Worm (Caenorhabditis elegans) whole organism, young adult: ENCODE data around the gene F22B5.4.

Experiments
- B0035.1 ChIP-seq: sonication (generic microtip); optimal IDR thresholded peaks from 2 replicates; lab custom pipeline; 2016; ENCODE audit warnings: missing genetic modification characterization, mild to moderate bottlenecking, missing compliant biosample characterization, missing genotype, missing genetic modification reagents
- D2030.7 ChIP-seq: fragments of 200-800 bp; sonication (Bioruptor generic); IDR thresholded peaks from 2 replicates; pipeline ENCODE4 v1.3.6; 2022; ENCODE audit warnings: missing genetic modification reagents, missing genetic modification characterization, missing compliant biosample characterization
- F22D6.2 ChIP-seq: sonication (generic microtip); optimal IDR thresholded peaks from 2 replicates; lab custom pipeline; 2016; ENCODE audit warnings: mild to moderate bottlenecking, missing genetic modification characterization, missing compliant biosample characterization
- F52B5.7 ChIP-seq: sonication (generic microtip); optimal IDR thresholded peaks from 2 replicates; lab custom pipeline; 2016; ENCODE audit warnings: mild to moderate bottlenecking, missing genetic modification characterization, missing compliant biosample characterization
- Y53F4B.3 ChIP-seq: fragments of 200-800 bp; sonication (Bioruptor generic); IDR thresholded peaks from 2 replicates; pipeline ENCODE4 v1.3.6; 2022; ENCODE audit warnings: missing genetic modification reagents, missing genetic modification characterization, missing compliant biosample characterization
- Y56A3A.18 ChIP-seq: fragments of 200-800 bp; sonication (Bioruptor generic); IDR thresholded peaks from 2 replicates; pipeline ENCODE4 v1.3.6; 2022; ENCODE audit warnings: missing genetic modification reagents, missing genetic modification characterization, missing compliant biosample characterization
- Y67H2A.10 ChIP-seq: fragments of 200-800 bp; sonication (Bioruptor generic); conservative IDR thresholded peaks from 2 replicates; pipeline ENCODE4 v1.3.6; 2022; ENCODE audit warnings: missing genetic modification reagents, missing genetic modification characterization, missing compliant biosample characterization
- Y79H2A.3 ChIP-seq: fragments of 200-800 bp; sonication (Bioruptor generic); conservative IDR thresholded peaks from 2 replicates; pipeline ENCODE4 v1.3.6; 2022; ENCODE audit warnings: missing genetic modification reagents, missing genetic modification characterization, missing compliant biosample characterization
- Y95B8A.8 ChIP-seq: fragments of 200-800 bp; sonication (Bioruptor generic); IDR thresholded peaks from 2 replicates; pipeline ENCODE4 v1.3.6; 2022; ENCODE audit warnings: missing genetic modification reagents, missing genetic modification characterization, missing compliant biosample characterization
- ZK185.1 ChIP-seq: sonication (generic microtip); optimal IDR thresholded peaks from 2 replicates; lab custom pipeline; 2016; ENCODE audit warnings: mild to moderate bottlenecking, missing genetic modification characterization, missing compliant biosample characterization; ENCODE audit not compliant: poor library complexity, severe bottlenecking
- aptf-3 ChIP-seq: fragments of 200-800 bp; sonication (Bioruptor generic); IDR thresholded peaks from 2 replicates; pipeline ENCODE4 v1.3.6; 2022; ENCODE audit warnings: missing genetic modification characterization, missing compliant biosample characterization
- atf-7 ChIP-seq: sonication (generic microtip); optimal IDR thresholded peaks from 2 replicates; lab custom pipeline; 2017; ENCODE audit warnings: mild to moderate bottlenecking, missing genetic modification characterization, missing compliant biosample characterization
- attf-3 ChIP-seq: fragments of 200-800 bp; sonication (Bioruptor generic); conservative IDR thresholded peaks from 2 replicates; pipeline ENCODE4 v1.3.6; 2022; ENCODE audit warnings: missing genetic modification reagents, missing genetic modification characterization, missing compliant biosample characterization
- bed-1 ChIP-seq: fragments of 200-800 bp; sonication (Bioruptor generic); IDR thresholded peaks from 2 replicates; pipeline ENCODE4 v1.3.6; 2022; ENCODE audit warnings: missing genetic modification reagents, missing genetic modification characterization, missing compliant biosample characterization
- ccch-3 ChIP-seq: fragments of 200-800 bp; sonication (Bioruptor generic); optimal IDR thresholded peaks from 2 replicates; lab custom pipeline; 2018; ENCODE audit warnings: mild to moderate bottlenecking, missing genetic modification characterization, missing compliant biosample characterization
- ceh-100 ChIP-seq: fragments of 200-800 bp; sonication (Bioruptor generic); IDR thresholded peaks from 2 replicates; pipeline ENCODE4 v1.3.6; 2022; ENCODE audit warnings: missing genetic modification reagents, missing genetic modification characterization, missing compliant biosample characterization
- ceh-27 ChIP-seq: fragments of 200-800 bp; sonication (Bioruptor generic); optimal IDR thresholded peaks from 2 replicates; lab custom pipeline; 2018; ENCODE audit warnings: mild to moderate bottlenecking, missing genetic modification characterization, moderate library complexity, missing compliant biosample characterization
- ceh-40 ChIP-seq: fragments of 200-800 bp; sonication (Bioruptor generic); IDR thresholded peaks from 2 replicates; pipeline ENCODE4 v1.3.6; 2022; ENCODE audit warnings: missing genetic modification characterization, missing compliant biosample characterization
- ceh-58 ChIP-seq: fragments of 200-800 bp; sonication (Bioruptor generic); IDR thresholded peaks from 2 replicates; pipeline ENCODE4 v1.3.6; 2022; ENCODE audit warnings: missing genetic modification characterization, missing compliant biosample characterization
- egl-18 ChIP-seq: fragments of 200-800 bp; sonication (Bioruptor generic); IDR thresholded peaks from 2 replicates; pipeline ENCODE4 v1.3.6; 2022; ENCODE audit warnings: missing genetic modification reagents, missing genetic modification characterization, missing compliant biosample characterization
- egl-44 ChIP-seq: fragments of 200-800 bp; sonication (Bioruptor generic); IDR thresholded peaks from 2 replicates; pipeline ENCODE4 v1.3.6; 2022; ENCODE audit warnings: missing genetic modification reagents, missing genetic modification characterization, missing compliant biosample characterization
- ekl-4 ChIP-seq: fragments of 200-800 bp; sonication (Bioruptor generic); IDR thresholded peaks from 2 replicates; pipeline ENCODE4 v1.3.6; 2022; ENCODE audit warnings: missing genetic modification reagents, missing genetic modification characterization, missing compliant biosample characterization
- ets-4 ChIP-seq: fragments of 200-800 bp; sonication (Bioruptor generic); optimal IDR thresholded peaks from 2 replicates; lab custom pipeline; 2018; ENCODE audit warnings: mild to moderate bottlenecking, missing genetic modification characterization, missing compliant biosample characterization
- fkh-3 ChIP-seq: sonication (generic microtip); optimal IDR thresholded peaks from 2 replicates; lab custom pipeline; 2016; ENCODE audit warnings: mild to moderate bottlenecking, missing genetic modification characterization, missing compliant biosample characterization
- hlh-12 ChIP-seq: sonication (generic microtip); optimal IDR thresholded peaks from 2 replicates; lab custom pipeline; 2016; ENCODE audit warnings: missing genetic modification characterization, missing compliant biosample characterization
- hlh-26 ChIP-seq: fragments of 200-800 bp; sonication (Bioruptor generic); conservative IDR thresholded peaks from 2 replicates; pipeline ENCODE4 v1.3.6; 2022; ENCODE audit warnings: missing genetic modification reagents, missing genetic modification characterization, missing compliant biosample characterization
- lag-1 ChIP-seq: fragments of 200-800 bp; sonication (Bioruptor generic); IDR thresholded peaks from 2 replicates; pipeline ENCODE4 v1.3.6; 2022; ENCODE audit warnings: missing genetic modification reagents, missing genetic modification characterization, missing compliant biosample characterization
- let-526 ChIP-seq: fragments of 200-800 bp; sonication (Bioruptor generic); IDR thresholded peaks from 2 replicates; pipeline ENCODE4 v1.3.6; 2022; ENCODE audit warnings: missing genetic modification reagents, missing genetic modification characterization, missing compliant biosample characterization
- lin-54 ChIP-seq: fragments of 200-800 bp; sonication (Bioruptor generic); optimal IDR thresholded peaks from 2 replicates; lab custom pipeline; 2018; ENCODE audit warnings: mild to moderate bottlenecking, missing genetic modification characterization, missing compliant biosample characterization
- madf-6 ChIP-seq: fragments of 200-800 bp; sonication (Bioruptor generic); IDR thresholded peaks from 2 replicates; pipeline ENCODE4 v1.3.6; 2022; ENCODE audit warnings: missing genetic modification reagents, missing genetic modification characterization, missing compliant biosample characterization
- madf-8 ChIP-seq: fragments of 200-800 bp; sonication (Bioruptor generic); conservative IDR thresholded peaks from 2 replicates; pipeline ENCODE4 v1.3.6; 2022; ENCODE audit warnings: missing genetic modification reagents, missing genetic modification characterization, missing compliant biosample characterization
- mcd-1 ChIP-seq: fragments of 200-800 bp; sonication (Bioruptor generic); IDR thresholded peaks from 2 replicates; pipeline ENCODE4 v1.3.6; 2022; ENCODE audit warnings: missing genetic modification reagents, missing genetic modification characterization, missing compliant biosample characterization
- nhr-27 ChIP-seq: fragments of 200-800 bp; sonication (Bioruptor generic); optimal IDR thresholded peaks from 2 replicates; lab custom pipeline; 2018; ENCODE audit warnings: mild to moderate bottlenecking, missing genetic modification characterization, moderate library complexity, missing compliant biosample characterization
- snpc-1.3 ChIP-seq: sonication (generic microtip); optimal IDR thresholded peaks from 2 replicates; lab custom pipeline; 2017; ENCODE audit warnings: missing genetic modification characterization, mild to moderate bottlenecking, missing compliant biosample characterization, antibody characterized with exemption, moderate library complexity, missing genotype, missing genetic modification reagents; ENCODE audit not compliant: insufficient read depth
- xnd-1 ChIP-seq: sonication (generic microtip); optimal IDR thresholded peaks from 2 replicates; lab custom pipeline; 2016; ENCODE audit warnings: missing genotype, missing genetic modification reagents, missing genetic modification characterization, missing compliant biosample characterization
- zim-3 ChIP-seq: sonication (generic microtip); optimal IDR thresholded peaks from 2 replicates; lab custom pipeline; 2017; ENCODE audit warnings: mild to moderate bottlenecking, missing genetic modification characterization, moderate library complexity, missing compliant biosample characterization
- ztf-18 ChIP-seq: sonication (generic microtip); optimal IDR thresholded peaks from 2 replicates; lab custom pipeline; 2016; ENCODE audit warnings: missing genotype, mild to moderate bottlenecking, missing genetic modification characterization, missing compliant biosample characterization
- ztf-22 ChIP-seq: fragments of 200-800 bp; sonication (Bioruptor generic); optimal IDR thresholded peaks from 2 replicates; lab custom pipeline; 2018; ENCODE audit warnings: mild to moderate bottlenecking, missing genetic modification characterization, moderate library complexity, missing compliant biosample characterization

F22B5.4 gene

ce11 chrII:8444007-8444406 lies 5.5 kb upstream of the F22B5.4 start, which contains the start of gene evl-20:
Gene evl-20, plus strand, starts transcription at chrII:8444307.
- 0 out of 2 replicates have a peak, but pooled peaks have one; percentile 41 for TF ChIP-seq Y56A3A.18 (GFP tag; lab: Robert Waterston, UW)
- no peak for TF ChIP-seq Y53F4B.3 (GFP tag; lab: Robert Waterston, UW)

- TF ChIP-seq madf-8 (GFP tag; lab: Robert Waterston, UW) (no peak), lin-54 (GFP tag; lab: Kevin White, UChicago) (no peak), F52B5.7 (tag; lab: Kevin White, UChicago) (no peak), atf-7 (tag; lab: Kevin White, UChicago) (no peak), ceh-58 (GFP tag; lab: Robert Waterston, UW) (no peak), mcd-1 (no peak), zim-3 (no peak), snpc-1.3 (tag; lab: Kevin White, UChicago) (no peak), ztf-22 (GFP tag; lab: Kevin White, UChicago) (no peak), ztf-18 (tag; lab: Kevin White, UChicago) (no peak), ceh-27 (GFP tag; lab: Kevin White, UChicago) (no peak), ccch-3 (GFP tag; lab: Kevin White, UChicago) (no peak), F22D6.2 (no peak), attf-3 (GFP tag; lab: Robert Waterston, UW) (no peak), lag-1 (GFP tag; lab: Robert Waterston, UW) (no peak), hlh-26 (GFP tag; lab: Robert Waterston, UW) (no peak), xnd-1 (no peak), let-526 (GFP tag; lab: Robert Waterston, UW) (no peak), ekl-4 (no peak)
Observed at ce11 chrII:8446731-8447130, 2.8 kb upstream of the F22B5.4 start, which contains the start of gene cut-3. Gene cut-3, minus strand, starts transcription at chrII:8446831.

- TF ChIP-seq ceh-40 (no peak), Y79H2A.3 (GFP tag; lab: Robert Waterston, UW) (no peak), ets-4 (GFP tag; lab: Kevin White, UChicago) (no peak)
Observed at ce11 chrII:8450750-8451149, 1.2 kb downstream of the F22B5.4 start.

ce11 chrII:8451425-8451824 lies 1.9 kb downstream of the F22B5.4 start:
- TF ChIP-seq ets-4 (GFP tag; lab: Kevin White, UChicago) (no peak), egl-44 (no peak), aptf-3 (GFP tag; lab: Robert Waterston, UW) (no peak), Y67H2A.10 (GFP tag; lab: Robert Waterston, UW) (no peak), B0035.1 (tag; lab: Kevin White, UChicago) (no peak), D2030.7 (GFP tag; lab: Robert Waterston, UW) (no peak), Y95B8A.8 (GFP tag; lab: Robert Waterston, UW) (no peak), madf-6 (no peak), ceh-100 (GFP tag; lab: Robert Waterston, UW) (no peak), Y53F4B.3 (GFP tag; lab: Robert Waterston, UW) (no peak), egl-18 (GFP tag; lab: Robert Waterston, UW) (no peak), ZK185.1 (tag; lab: Kevin White, UChicago) (no peak), nhr-27 (tag; lab: Kevin White, UChicago) (no peak), bed-1 (no peak), fkh-3 (tag; lab: Kevin White, UChicago) (no peak), hlh-12 (tag; lab: Kevin White, UChicago) (no peak)
